Fruit fly (Drosophila melanogaster) whole organism, embryonic: Measurements from ENCODE around the gene CG10907.

Experiments used
- Awh ChIP-seq: fragments of 200-800 bp; sonication (Bioruptor generic); IDR thresholded peaks from 2 replicates; pipeline ENCODE4, ENCODE4 v1.3.6; 2022; ENCODE audit warnings: missing biosample characterization, missing genetic modification characterization
- Blimp-1 ChIP-seq: fragments of 200-800 bp; sonication (Bioruptor generic); optimal IDR thresholded peaks from 3 replicates; lab custom pipeline; 2018; ENCODE audit warnings: missing biosample characterization, missing genetic modification characterization, mild to moderate bottlenecking, moderate library complexity, missing genetic modification reagents
- CG11696 ChIP-seq: fragments of 200-800 bp; sonication (Bioruptor generic); IDR thresholded peaks from 2 replicates; pipeline ENCODE4 v1.3.6; 2022; ENCODE audit warnings: missing biosample characterization, missing genetic modification characterization
- CG12659 ChIP-seq: fragments of 200-800 bp; sonication (Bioruptor generic); optimal IDR thresholded peaks from 3 replicates; lab custom pipeline; 2017; ENCODE audit warnings: mild to moderate bottlenecking, missing biosample characterization, missing genetic modification reagents, missing genetic modification characterization
- CG12942 ChIP-seq: fragments of 200-800 bp; sonication (Bioruptor generic); optimal IDR thresholded peaks from 3 replicates; lab custom pipeline; 2016; ENCODE audit warnings: missing biosample characterization, missing genetic modification characterization
- CG14860 ChIP-seq: fragments of 200-800 bp; sonication (Bioruptor generic); IDR thresholded peaks from 3 replicates; pipeline ENCODE4 v1.3.6; 2022; ENCODE audit warnings: missing biosample characterization, missing genetic modification characterization; ENCODE audit not compliant: partially characterized antibody
- CG16815 ChIP-seq: fragments of 200-800 bp; sonication (Bioruptor generic); optimal IDR thresholded peaks from 3 replicates; lab custom pipeline; 2017; ENCODE audit warnings: missing biosample characterization, mild to moderate bottlenecking, missing genetic modification characterization
- CG17612 ChIP-seq: fragments of 200-800 bp; sonication (Bioruptor generic); IDR thresholded peaks from 2 replicates; pipeline ENCODE4 v1.3.6; 2022; ENCODE audit warnings: missing biosample characterization, missing genetic modification characterization
- CG2120 ChIP-seq: fragments of 200-800 bp; sonication (Bioruptor generic); optimal IDR thresholded peaks from 3 replicates; lab custom pipeline; 2016; ENCODE audit warnings: missing biosample characterization, missing genetic modification characterization
- CG31388 ChIP-seq: fragments of 200-800 bp; sonication (Bioruptor generic); optimal IDR thresholded peaks from 2 replicates; lab custom pipeline; 2016; ENCODE audit warnings: missing biosample characterization, missing genetic modification characterization
- CG33557 ChIP-seq: fragments of 200-800 bp; sonication (Bioruptor generic); optimal IDR thresholded peaks from 2 replicates; lab custom pipeline; 2019; ENCODE audit warnings: missing biosample characterization, mild to moderate bottlenecking, missing genetic modification characterization, moderate library complexity
- CG3838 ChIP-seq: fragments of 200-800 bp; sonication (Bioruptor generic); optimal IDR thresholded peaks from 3 replicates; lab custom pipeline; 2016; ENCODE audit warnings: missing biosample characterization, missing genetic modification characterization
- CG6175 ChIP-seq: fragments of 200-800 bp; sonication (Bioruptor generic); IDR thresholded peaks from 3 replicates; pipeline ENCODE4 v1.3.6; 2022; ENCODE audit warnings: missing biosample characterization, missing genetic modification characterization
- CG7556 ChIP-seq: fragments of 200-800 bp; sonication (Bioruptor generic); optimal IDR thresholded peaks from 2 replicates; lab custom pipeline; 2017; ENCODE audit warnings: missing biosample characterization, mild to moderate bottlenecking, missing genetic modification characterization
- CG8765 ChIP-seq: fragments of 200-800 bp; sonication (Bioruptor generic); IDR thresholded peaks from 2 replicates; pipeline ENCODE4 v1.3.6; 2022; ENCODE audit warnings: missing biosample characterization, missing genetic modification characterization
- CG9609 ChIP-seq: fragments of 200-800 bp; sonication (Bioruptor generic); optimal IDR thresholded peaks from 3 replicates; lab custom pipeline; 2016; ENCODE audit warnings: missing biosample characterization, missing genetic modification characterization
- CG9727 ChIP-seq: fragments of 200-800 bp; sonication (Bioruptor generic); optimal IDR thresholded peaks from 3 replicates; lab custom pipeline; 2017; ENCODE audit warnings: missing biosample characterization, mild to moderate bottlenecking, missing genetic modification characterization
- Camta ChIP-seq: fragments of 200-800 bp; sonication (Bioruptor generic); optimal IDR thresholded peaks from 2 replicates; lab custom pipeline; 2016; ENCODE audit warnings: missing biosample characterization, missing genetic modification characterization
- CrebB ChIP-seq: fragments of 200-800 bp; sonication (Bioruptor generic); optimal IDR thresholded peaks from 3 replicates; lab custom pipeline; 2018; ENCODE audit warnings: missing biosample characterization, mild to moderate bottlenecking, missing genetic modification characterization
- Dp ChIP-seq: fragments of 200-800 bp; sonication (Bioruptor generic); optimal IDR thresholded peaks from 2 replicates; lab custom pipeline; 2018; ENCODE audit warnings: missing biosample characterization, mild to moderate bottlenecking, missing genetic modification characterization, moderate library complexity
- Eip74EF ChIP-seq, 2 experiments: fragments of 200-800 bp in 1 of 2; fragments of >200 bp in 1 of 2; sonication (Bioruptor generic) in 1 of 2; optimal IDR thresholded peaks; 2 replicates each; lab custom pipeline; 2017 to 2019; ENCODE audit warnings: missing biosample characterization in 2 of 2, missing genetic modification characterization in 2 of 2, mild to moderate bottlenecking in 1 of 2, moderate library complexity in 1 of 2
- Fer2 ChIP-seq: fragments of 200-800 bp; sonication (Bioruptor generic); optimal IDR thresholded peaks from 2 replicates; lab custom pipeline; 2018; ENCODE audit warnings: missing biosample characterization, mild to moderate bottlenecking, missing genetic modification characterization, moderate library complexity
- HHEX ChIP-seq: fragments of 200-800 bp; sonication (Bioruptor generic); optimal IDR thresholded peaks from 3 replicates; lab custom pipeline; 2017; ENCODE audit warnings: missing biosample characterization, mild to moderate bottlenecking, missing genetic modification characterization, missing genetic modification reagents
- Lim3 ChIP-seq: fragments of 200-800 bp; sonication (Bioruptor generic); IDR thresholded peaks from 2 replicates; pipeline ENCODE4 v1.3.6; 2022; ENCODE audit warnings: missing biosample characterization, missing genetic modification characterization
- Myb ChIP-seq: fragments of 200-800 bp; sonication (Bioruptor generic); optimal IDR thresholded peaks from 2 replicates; lab custom pipeline; 2016; ENCODE audit warnings: missing biosample characterization, missing genetic modification characterization
- Scr ChIP-seq: fragments of 200-800 bp; sonication (Bioruptor generic); IDR thresholded peaks from 2 replicates; pipeline ENCODE4 v1.3.6; 2022; ENCODE audit warnings: missing biosample characterization, missing genetic modification characterization; ENCODE audit not compliant: partially characterized antibody
- bbx ChIP-seq: fragments of 200-800 bp; sonication (Bioruptor generic); IDR thresholded peaks from 2 replicates; pipeline ENCODE4 v1.3.6; 2022; ENCODE audit warnings: missing biosample characterization, missing genetic modification characterization; ENCODE audit not compliant: partially characterized antibody
- chm ChIP-seq: fragments of 200-800 bp; sonication (Bioruptor generic); IDR thresholded peaks from 2 replicates; pipeline ENCODE4 v1.3.6; 2022; ENCODE audit warnings: missing biosample characterization, missing genetic modification characterization
- crp ChIP-seq, 2 experiments: fragments of 200-800 bp; sonication (Bioruptor generic); optimal IDR thresholded peaks; 2 replicates in 1 of 2; 3 replicates in 1 of 2; lab custom pipeline; 2017; ENCODE audit warnings: missing biosample characterization in 2 of 2, missing genetic modification characterization in 2 of 2, mild to moderate bottlenecking in 1 of 2, moderate library complexity in 1 of 2
- fd102C ChIP-seq: fragments of 200-800 bp; sonication (Bioruptor generic); optimal IDR thresholded peaks from 2 replicates; lab custom pipeline; 2018; ENCODE audit warnings: missing biosample characterization, mild to moderate bottlenecking, missing genetic modification characterization, moderate library complexity
- fd3F ChIP-seq: fragments of 200-800 bp; sonication (Bioruptor generic); optimal IDR thresholded peaks from 2 replicates; lab custom pipeline; 2018; ENCODE audit warnings: missing biosample characterization, mild to moderate bottlenecking, missing genetic modification characterization, moderate library complexity
- fd96Cb ChIP-seq: fragments of 200-800 bp; sonication (Bioruptor generic); optimal IDR thresholded peaks from 2 replicates; lab custom pipeline; 2018; ENCODE audit warnings: missing biosample characterization, mild to moderate bottlenecking, missing genetic modification characterization, moderate library complexity
- gcm2 ChIP-seq: fragments of 200-800 bp; sonication (Bioruptor generic); optimal IDR thresholded peaks from 2 replicates; lab custom pipeline; 2016; ENCODE audit warnings: missing biosample characterization, missing genetic modification characterization
- gt ChIP-seq: fragments of 200-800 bp; sonication (Bioruptor generic); IDR thresholded peaks from 2 replicates; pipeline ENCODE4 v1.3.6; 2022; ENCODE audit warnings: missing biosample characterization, missing genetic modification characterization
- insv ChIP-seq, 2 experiments: fragments of 200-800 bp; sonication (Bioruptor generic); optimal IDR thresholded peaks; 3 replicates each; lab custom pipeline; 2016 to 2018; ENCODE audit warnings: missing biosample characterization in 2 of 2, missing genetic modification characterization in 2 of 2
- ken ChIP-seq: fragments of 200-800 bp; sonication (Bioruptor generic); IDR thresholded peaks from 3 replicates; pipeline ENCODE4 v1.3.6; 2022; ENCODE audit warnings: missing biosample characterization, missing genetic modification characterization
- kni ChIP-seq: fragments of 200-800 bp; sonication (Bioruptor generic); optimal IDR thresholded peaks from 3 replicates; lab custom pipeline; 2017; ENCODE audit warnings: mild to moderate bottlenecking, missing biosample characterization, missing genetic modification reagents, missing genetic modification characterization
- lilli ChIP-seq: fragments of 200-800 bp; sonication (Bioruptor generic); optimal IDR thresholded peaks from 3 replicates; lab custom pipeline; 2016; ENCODE audit warnings: missing biosample characterization, missing genetic modification characterization
- nau ChIP-seq: fragments of 200-800 bp; sonication (Bioruptor generic); optimal IDR thresholded peaks from 3 replicates; lab custom pipeline; 2017; ENCODE audit warnings: missing biosample characterization, mild to moderate bottlenecking, missing genetic modification characterization, missing genetic modification reagents
- odd ChIP-seq: fragments of 200-800 bp; sonication (Bioruptor generic); optimal IDR thresholded peaks from 2 replicates; lab custom pipeline; 2017; ENCODE audit warnings: missing biosample characterization, mild to moderate bottlenecking, missing genetic modification characterization
- sens ChIP-seq: fragments of 200-800 bp; sonication (Bioruptor generic); peaks from one replicate; lab custom pipeline; 2016; ENCODE audit warnings: missing biosample characterization, missing genetic modification characterization
- slp2 ChIP-seq: fragments of 200-800 bp; sonication (Bioruptor generic); optimal IDR thresholded peaks from 2 replicates; lab custom pipeline; 2016; ENCODE audit warnings: missing biosample characterization, missing genetic modification characterization
- trh ChIP-seq: fragments of 200-800 bp; sonication (Bioruptor generic); optimal IDR thresholded peaks from 2 replicates; lab custom pipeline; 2016; ENCODE audit warnings: missing biosample characterization, missing genetic modification characterization
- vnd ChIP-seq: fragments of 200-800 bp; sonication (Bioruptor generic); IDR thresholded peaks from 3 replicates; pipeline ENCODE4 v1.3.6; 2022; ENCODE audit warnings: missing biosample characterization, missing genetic modification characterization; ENCODE audit not compliant: partially characterized antibody

CG10907 gene

DNA sequence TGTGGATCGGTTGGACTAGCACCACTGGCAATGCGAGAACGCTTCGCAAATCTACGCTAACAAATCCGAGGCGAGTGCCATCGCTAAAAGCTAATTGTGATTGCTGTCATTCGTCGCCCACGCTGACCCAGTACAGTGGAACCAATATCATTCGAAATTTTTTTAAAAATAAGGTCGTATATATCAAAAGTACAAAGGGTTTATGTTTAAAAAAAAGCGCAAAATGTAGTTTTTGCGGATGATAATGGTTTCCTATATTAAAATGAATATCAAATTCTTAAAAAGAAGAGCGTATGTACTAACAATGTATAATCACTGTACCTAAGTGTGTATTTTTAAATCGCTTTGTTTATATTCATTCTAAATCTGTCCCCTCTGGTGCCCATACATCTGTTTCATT is 8.0 kb upstream of the CG10907 start (continued):
- TF ChIP-seq CG12659 (GFP tag; lab: Kevin White, UChicago) (peak; percentile 45), Fer2 (tag; lab: Kevin White, UChicago) (peak; percentile 7), CrebB (tag; lab: Kevin White, UChicago) (no peak), kni (GFP tag; lab: Kevin White, UChicago) (no peak), Camta (GFP tag; lab: Kevin White, UChicago) (peak; percentile 19), ken (GFP tag; lab: Robert Waterston, UW) (no peak), CG9609 (GFP tag; lab: Kevin White, UChicago) (no peak), slp2 (GFP tag; lab: Kevin White, UChicago) (no peak), crp (GFP tag; optimal IDR thresholded peaks at IDR 0.05; lab: Kevin White, UChicago) (no peak), fd3F (GFP tag; lab: Kevin White, UChicago) (peak; percentile 48), gcm2 (no peak), chm (GFP tag; lab: Robert Waterston, UW) (no peak), sens (GFP tag; lab: Kevin White, UChicago) (peak; percentile 60), CG6175 (no peak), Awh (GFP tag; lab: Robert Waterston, UW) (no peak), CG31388 (GFP tag; lab: Kevin White, UChicago) (peak; percentile 13), CG14860 (GFP tag; lab: Robert Waterston, UW) (no peak), CG12942 (no peak), CG11696 (GFP tag; lab: Robert Waterston, UW) (no peak), CG17612 (GFP tag; lab: Robert Waterston, UW) (no peak), CG33557 (no peak), CG2120 (GFP tag; lab: Kevin White, UChicago) (peak; percentile 71), fd96Cb (peak; percentile 25), Scr (GFP tag; lab: Robert Waterston, UW) (no peak), Dp (GFP tag; lab: Kevin White, UChicago) (no peak), nau (GFP tag; lab: Kevin White, UChicago) (no peak), vnd (GFP tag; lab: Robert Waterston, UW) (no peak), fd102C (GFP tag; lab: Kevin White, UChicago) (no peak), odd (GFP tag; lab: Kevin White, UChicago) (no peak), gt (GFP tag; lab: Robert Waterston, UW) (no peak), lilli (GFP tag; lab: Kevin White, UChicago) (peak; percentile 57), Lim3 (GFP tag; lab: Robert Waterston, UW) (no peak), bbx (GFP tag; lab: Robert Waterston, UW) (no peak), trh (no peak), Myb (GFP tag; lab: Kevin White, UChicago) (no peak), CG9727 (GFP tag; lab: Kevin White, UChicago) (peak; percentile 3), Eip74EF (GFP tag; optimal IDR thresholded peaks at IDR 0.05; lab: Kevin White, UChicago) (no peak), CG7556 (GFP tag; lab: Kevin White, UChicago) (no peak), HHEX (GFP tag; lab: Kevin White, UChicago) (peak; percentile 28), CG16815 (no peak), CG3838 (GFP tag; lab: Kevin White, UChicago) (no peak), Blimp-1 (no peak), CG8765 (GFP tag; lab: Robert Waterston, UW) (no peak), insv (GFP tag; optimal IDR thresholded peaks at IDR 0.05; lab: Kevin White, UChicago) (no peak)
- TF ChIP-seq, all 482 proteins: peak for 119
